Worm (Caenorhabditis elegans) whole organism, L1 larva: ENCODE results near the gene Y55B1BL.2.

ENCODE experiments used
- dpl-1 ChIP-seq, 3 experiments: fragments of 150-350 bp in 2 of 3; sonication (generic microtip) in 1 of 3; optimal IDR thresholded peaks; 2 replicates each; lab custom pipeline; 2014 to 2017; ENCODE audit warnings: missing biosample characterization in 3 of 3, missing genetic modification characterization in 3 of 3, missing genetic modification reagents in 3 of 3
- egl-27 ChIP-seq, 2 experiments: fragments of 150-350 bp in 1 of 2; sonication (generic microtip); optimal IDR thresholded peaks; 3 replicates each; lab custom pipeline; 2017 to 2018; ENCODE audit warnings: missing biosample characterization in 2 of 2, missing genetic modification characterization in 2 of 2, missing genetic modification reagents in 2 of 2
- lin-15B ChIP-seq: fragments of 150-350 bp; sonication (generic microtip); optimal IDR thresholded peaks from 3 replicates; lab custom pipeline; 2014; ENCODE audit warnings: missing biosample characterization, missing genetic modification characterization
- skn-1 ChIP-seq: fragments of 150-350 bp; optimal IDR thresholded peaks from 2 replicates; lab custom pipeline; 2014; ENCODE audit warnings: missing biosample characterization, missing genetic modification characterization
- ztf-11 ChIP-seq, 2 experiments: sonication (generic microtip); optimal IDR thresholded peaks; 2 replicates each; lab custom pipeline; 2016 to 2017; ENCODE audit warnings: missing genetic modification characterization in 2 of 2, missing biosample characterization in 1 of 2, missing compliant biosample characterization in 1 of 2

DNA sequence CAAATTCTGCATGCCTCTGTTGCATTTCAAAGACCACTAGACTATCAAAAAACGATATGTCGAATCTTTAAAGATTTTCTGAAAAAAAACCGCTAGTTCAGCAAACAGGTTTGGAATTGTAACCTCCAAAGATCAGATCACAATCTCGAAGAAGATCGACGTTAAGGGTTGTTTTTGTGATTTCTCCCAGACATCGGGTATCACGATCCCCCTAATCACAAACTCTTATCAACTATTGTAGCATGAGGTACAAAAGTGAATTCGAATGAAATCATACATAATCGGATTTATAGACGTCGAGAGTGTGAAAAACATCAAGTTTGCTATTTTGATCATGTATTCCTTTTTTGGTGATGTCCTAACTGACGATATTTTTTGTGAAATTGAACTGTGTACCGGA is 1.7 kb upstream of the Y55B1BL.2 start:
- TF ChIP-seq dpl-1 (GFP tag; optimal IDR thresholded peaks at IDR 0.05; lab: Kevin White, UChicago) (no peak), lin-15B (no peak), ztf-11 (tag; optimal IDR thresholded peaks at IDR 0.05; lab: Kevin White, UChicago) (no peak), skn-1 (tag; lab: Kevin White, UChicago) (no peak), egl-27 (tag; optimal IDR thresholded peaks at IDR 0.05; lab: Kevin White, UChicago) (no peak)
